Worm (Caenorhabditis elegans) whole organism, L3 larva: ENCODE results near the gene ttr-11.

ENCODE experiments used
- ama-1 ChIP-seq: fragments of 150-350 bp; optimal IDR thresholded peaks from 2 replicates; lab custom pipeline; 2018
- egl-27 ChIP-seq: sonication (generic microtip); optimal IDR thresholded peaks from 4 replicates; lab custom pipeline; 2017; ENCODE audit warnings: missing biosample characterization, missing genetic modification reagents, missing genetic modification characterization
- elt-3 ChIP-seq, 3 experiments: fragments of 150-350 bp in 1 of 3; sonication (generic microtip) in 2 of 3; optimal IDR thresholded peaks; 2 replicates in 2 of 3; 4 replicates in 1 of 3; lab custom pipeline; 2014 to 2017; ENCODE audit warnings: missing biosample characterization in 3 of 3, missing genetic modification characterization in 3 of 3
- fkh-10 ChIP-seq: sonication (generic microtip); optimal IDR thresholded peaks from 2 replicates; lab custom pipeline; 2017; ENCODE audit warnings: missing biosample characterization, missing genetic modification reagents, missing genetic modification characterization
- fos-1 ChIP-seq: fragments of 150-350 bp; optimal IDR thresholded peaks from 2 replicates; lab custom pipeline; 2014; ENCODE audit warnings: missing biosample characterization, missing genetic modification characterization
- nhr-11 ChIP-seq: fragments of 150-350 bp; optimal IDR thresholded peaks from 2 replicates; lab custom pipeline; 2014; ENCODE audit warnings: missing biosample characterization, missing genetic modification characterization
- nhr-237 ChIP-seq: fragments of 150-350 bp; optimal IDR thresholded peaks from 2 replicates; lab custom pipeline; 2014; ENCODE audit warnings: missing biosample characterization, missing genetic modification characterization
- nhr-76 ChIP-seq: fragments of 150-350 bp; sonication (generic microtip); optimal IDR thresholded peaks from 5 replicates; lab custom pipeline; 2014; ENCODE audit warnings: missing biosample characterization, missing genetic modification characterization
- nhr-77 ChIP-seq: fragments of 150-350 bp; optimal IDR thresholded peaks from 2 replicates; lab custom pipeline; 2014; ENCODE audit warnings: missing biosample characterization, missing genetic modification characterization
- zag-1 ChIP-seq: fragments of 150-350 bp; optimal IDR thresholded peaks from 2 replicates; lab custom pipeline; 2014; ENCODE audit warnings: missing biosample characterization, missing genetic modification characterization
- ztf-11 ChIP-seq: fragments of 150-350 bp; optimal IDR thresholded peaks from 2 replicates; lab custom pipeline; 2014; ENCODE audit warnings: missing biosample characterization, missing genetic modification characterization

ce11 chrV:20579534-20579933, 23.6 kb upstream of the ttr-11 start, which contains the start of gene F26F2.8:
- TF ChIP-seq nhr-11 (tag; lab: Kevin White, UChicago) (no peak), fkh-10 (GFP tag; lab: Kevin White, UChicago) (no peak), egl-27 (tag; lab: Kevin White, UChicago) (no peak), nhr-237 (tag; lab: Kevin White, UChicago) (no peak), elt-3 (tag; optimal IDR thresholded peaks at IDR 0.05; lab: Kevin White, UChicago) (no peak), nhr-77 (tag; lab: Kevin White, UChicago) (no peak), ama-1 (lab: Kevin White, UChicago) (no peak), zag-1 (tag; lab: Kevin White, UChicago) (no peak), fos-1 (tag; lab: Kevin White, UChicago) (no peak), nhr-76 (no peak), ztf-11 (no peak)
